Fruit fly (Drosophila melanogaster) whole organism, embryonic: ENCODE results near the gene CG8292.

Experiments used
- Abd-B ChIP-seq: fragments of 200-800 bp; sonication (Bioruptor generic); optimal IDR thresholded peaks from 2 replicates; lab custom pipeline; 2018; ENCODE audit warnings: missing biosample characterization, mild to moderate bottlenecking, missing genetic modification characterization, moderate library complexity
- Adf1 ChIP-seq: fragments of 200-800 bp; sonication (Bioruptor generic); IDR thresholded peaks from 2 replicates; pipeline ENCODE4 v1.3.6; 2022; ENCODE audit warnings: missing biosample characterization, missing genetic modification characterization
- Atf6 ChIP-seq: fragments of 200-800 bp; sonication (Bioruptor generic); IDR thresholded peaks from 2 replicates; pipeline ENCODE4 v1.3.6; 2022; ENCODE audit warnings: missing biosample characterization, missing genetic modification characterization
- B-H1 ChIP-seq: fragments of 200-800 bp; sonication (Bioruptor generic); IDR thresholded peaks from 3 replicates; pipeline ENCODE4 v1.3.6; 2022; ENCODE audit warnings: missing biosample characterization, missing genetic modification characterization
- CG1024 ChIP-seq: fragments of 200-800 bp; sonication (Bioruptor generic); IDR thresholded peaks from 2 replicates; pipeline ENCODE4 v1.3.6; 2022; ENCODE audit warnings: missing biosample characterization, missing genetic modification characterization
- CG10959 ChIP-seq: fragments of 200-800 bp; sonication (Bioruptor generic); IDR thresholded peaks from 2 replicates; pipeline ENCODE4 v1.3.6; 2022; ENCODE audit warnings: missing biosample characterization, missing genetic modification characterization
- CG14014 ChIP-seq: fragments of 200-800 bp; sonication (Bioruptor generic); IDR thresholded peaks from 2 replicates; pipeline ENCODE4 v1.3.6; 2022; ENCODE audit warnings: missing biosample characterization, missing genetic modification characterization
- CG15479 ChIP-seq: fragments of 200-800 bp; sonication (Bioruptor generic); optimal IDR thresholded peaks from 3 replicates; lab custom pipeline; 2019; ENCODE audit warnings: missing biosample characterization, mild to moderate bottlenecking, missing genetic modification characterization, moderate library complexity
- CG1602 ChIP-seq: fragments of 200-800 bp; sonication (Bioruptor generic); optimal IDR thresholded peaks from 3 replicates; lab custom pipeline; 2016; ENCODE audit warnings: missing biosample characterization, missing genetic modification characterization
- CG17328 ChIP-seq: fragments of 200-800 bp; sonication (Bioruptor generic); IDR thresholded peaks from 2 replicates; pipeline ENCODE4 v1.3.6; 2022; ENCODE audit warnings: missing biosample characterization, missing genetic modification characterization
- CG18262 ChIP-seq: fragments of 200-800 bp; optimal IDR thresholded peaks from 3 replicates; lab custom pipeline; 2019; ENCODE audit warnings: missing biosample characterization, mild to moderate bottlenecking, missing genetic modification characterization, moderate library complexity
- CG1832 ChIP-seq: fragments of 200-800 bp; sonication (Bioruptor generic); optimal IDR thresholded peaks from 2 replicates; lab custom pipeline; 2017; ENCODE audit warnings: missing biosample characterization, mild to moderate bottlenecking, missing genetic modification characterization, inconsistent platforms
- CG2116 ChIP-seq: fragments of 200-800 bp; sonication (Bioruptor generic); optimal IDR thresholded peaks from 3 replicates; lab custom pipeline; 2018; ENCODE audit warnings: missing biosample characterization, mild to moderate bottlenecking, missing genetic modification characterization
- CG2120 ChIP-seq: fragments of 200-800 bp; sonication (Bioruptor generic); optimal IDR thresholded peaks from 3 replicates; lab custom pipeline; 2016; ENCODE audit warnings: missing biosample characterization, missing genetic modification characterization
- CG3726 ChIP-seq: fragments of 200-800 bp; sonication (Bioruptor generic); IDR thresholded peaks from 3 replicates; pipeline ENCODE4, ENCODE4 v1.3.6; 2022; ENCODE audit warnings: missing biosample characterization, missing genetic modification characterization
- CG3847 ChIP-seq: fragments of 200-800 bp; sonication (Bioruptor generic); IDR thresholded peaks from 2 replicates; pipeline ENCODE4 v1.3.6; 2022; ENCODE audit warnings: missing biosample characterization, missing genetic modification characterization
- CG4282 ChIP-seq: fragments of 200-800 bp; sonication (Bioruptor generic); optimal IDR thresholded peaks from 2 replicates; lab custom pipeline; 2016; ENCODE audit warnings: missing biosample characterization, missing genetic modification characterization
- CG4360 ChIP-seq: fragments of 200-800 bp; sonication (Bioruptor generic); IDR thresholded peaks from 2 replicates; pipeline ENCODE4 v1.3.6; 2022; ENCODE audit warnings: missing biosample characterization, missing genetic modification characterization
- CG4404 ChIP-seq: fragments of 200-800 bp; sonication (Bioruptor generic); IDR thresholded peaks from 2 replicates; pipeline ENCODE4 v1.3.6; 2022; ENCODE audit warnings: missing biosample characterization, missing genetic modification characterization
- CG5953 ChIP-seq: fragments of 200-800 bp; sonication (Bioruptor generic); IDR thresholded peaks from 2 replicates; pipeline ENCODE4 v1.3.6; 2022; ENCODE audit warnings: missing biosample characterization, missing genetic modification characterization
- CG6689 ChIP-seq: fragments of 200-800 bp; sonication (Bioruptor generic); IDR thresholded peaks from 2 replicates; pipeline ENCODE4 v1.3.6; 2022; ENCODE audit warnings: missing biosample characterization, missing genetic modification characterization
- CG9609 ChIP-seq: fragments of 200-800 bp; sonication (Bioruptor generic); optimal IDR thresholded peaks from 3 replicates; lab custom pipeline; 2016; ENCODE audit warnings: missing biosample characterization, missing genetic modification characterization
- CG9727 ChIP-seq: fragments of 200-800 bp; sonication (Bioruptor generic); optimal IDR thresholded peaks from 3 replicates; lab custom pipeline; 2017; ENCODE audit warnings: missing biosample characterization, mild to moderate bottlenecking, missing genetic modification characterization
- Dbx ChIP-seq: fragments of 200-800 bp; sonication (Bioruptor generic); IDR thresholded peaks from 3 replicates; pipeline ENCODE4 v1.3.6; 2022; ENCODE audit warnings: missing biosample characterization, missing genetic modification characterization
- E2f2 ChIP-seq: fragments of 200-800 bp; sonication (Bioruptor generic); IDR thresholded peaks from 2 replicates; pipeline ENCODE4 v1.3.6; 2022; ENCODE audit warnings: missing biosample characterization, missing genetic modification characterization
- ERR ChIP-seq: fragments of 200-800 bp; sonication (Bioruptor generic); optimal IDR thresholded peaks from 2 replicates; lab custom pipeline; 2016; ENCODE audit warnings: missing biosample characterization, missing genetic modification characterization
- Eip74EF ChIP-seq, 2 experiments: fragments of 200-800 bp in 1 of 2; fragments of >200 bp in 1 of 2; sonication (Bioruptor generic) in 1 of 2; optimal IDR thresholded peaks; 2 replicates each; lab custom pipeline; 2017 to 2019; ENCODE audit warnings: missing biosample characterization in 2 of 2, missing genetic modification characterization in 2 of 2, mild to moderate bottlenecking in 1 of 2, moderate library complexity in 1 of 2
- Fer2 ChIP-seq: fragments of 200-800 bp; sonication (Bioruptor generic); optimal IDR thresholded peaks from 2 replicates; lab custom pipeline; 2018; ENCODE audit warnings: missing biosample characterization, mild to moderate bottlenecking, missing genetic modification characterization, moderate library complexity
- H2.0 ChIP-seq: fragments of 200-800 bp; sonication (Bioruptor generic); IDR thresholded peaks from 2 replicates; pipeline ENCODE4 v1.3.6; 2022; ENCODE audit warnings: missing biosample characterization, missing genetic modification characterization
- HLH3B ChIP-seq: fragments of 200-800 bp; sonication (Bioruptor generic); IDR thresholded peaks from 2 replicates; pipeline ENCODE4 v1.3.6; 2022; ENCODE audit warnings: missing biosample characterization, missing genetic modification characterization
- Hmx ChIP-seq: fragments of 200-800 bp; sonication (Bioruptor generic); optimal IDR thresholded peaks from 2 replicates; lab custom pipeline; 2016; ENCODE audit warnings: missing biosample characterization, missing genetic modification characterization
- Max ChIP-seq: fragments of 200-800 bp; sonication (Bioruptor generic); optimal IDR thresholded peaks from 2 replicates; lab custom pipeline; 2016; ENCODE audit warnings: missing biosample characterization, mild to moderate bottlenecking, missing genetic modification characterization
- Myb ChIP-seq: fragments of 200-800 bp; sonication (Bioruptor generic); optimal IDR thresholded peaks from 2 replicates; lab custom pipeline; 2016; ENCODE audit warnings: missing biosample characterization, missing genetic modification characterization
- Rfx ChIP-seq: fragments of 200-800 bp; sonication (Bioruptor generic); IDR thresholded peaks from 2 replicates; pipeline ENCODE4 v1.3.6; 2022; ENCODE audit warnings: missing biosample characterization, missing genetic modification characterization
- Sox102F ChIP-seq: fragments of 200-800 bp; sonication (Bioruptor generic); optimal IDR thresholded peaks from 2 replicates; lab custom pipeline; 2018; ENCODE audit warnings: missing biosample characterization, mild to moderate bottlenecking, missing genetic modification characterization, moderate library complexity
- Taf1 ChIP-seq: fragments of 200-800 bp; sonication (Bioruptor generic); IDR thresholded peaks from 2 replicates; pipeline ENCODE4 v1.3.6; 2022; ENCODE audit warnings: missing biosample characterization, missing genetic modification characterization
- bsh ChIP-seq, 2 experiments: fragments of 200-800 bp; sonication (Bioruptor generic); optimal IDR thresholded peaks; 2 replicates each; lab custom pipeline; 2017 to 2018; ENCODE audit warnings: mild to moderate bottlenecking in 2 of 2, missing biosample characterization in 2 of 2, missing genetic modification characterization in 2 of 2, moderate library complexity in 1 of 2
- corto ChIP-seq: fragments of 200-800 bp; sonication (Bioruptor generic); optimal IDR thresholded peaks from 2 replicates; lab custom pipeline; 2016; ENCODE audit warnings: missing biosample characterization, mild to moderate bottlenecking, missing genetic modification characterization, moderate library complexity
- esg ChIP-seq: fragments of 200-800 bp; sonication (Bioruptor generic); conservative IDR thresholded peaks from 2 replicates; pipeline ENCODE4 v1.3.6; 2022; ENCODE audit warnings: missing biosample characterization, missing genetic modification characterization
- her ChIP-seq: fragments of 200-800 bp; sonication (Bioruptor generic); optimal IDR thresholded peaks from 2 replicates; lab custom pipeline; 2016; ENCODE audit warnings: missing biosample characterization, missing genetic modification characterization
- hkb ChIP-seq, 2 experiments: fragments of 200-800 bp in 1 of 2; fragments of >200 bp in 1 of 2; sonication (Bioruptor generic) in 1 of 2; IDR thresholded peaks in 1 of 2; optimal IDR thresholded peaks in 1 of 2; 2 replicates each; pipeline versions ENCODE4 v1.3.6 to Lab custom; 2017 to 2022; ENCODE audit warnings: missing biosample characterization in 1 of 2, missing genetic modification characterization in 1 of 2
- hth ChIP-seq: fragments of >200 bp; optimal IDR thresholded peaks from 2 replicates; lab custom pipeline; 2017; ENCODE audit warnings: inconsistent platforms
- lmd ChIP-seq: fragments of 200-800 bp; sonication (Bioruptor generic); IDR thresholded peaks from 2 replicates; pipeline ENCODE4 v1.3.6; 2022; ENCODE audit warnings: missing biosample characterization, missing genetic modification characterization
- mirr ChIP-seq: fragments of 200-800 bp; sonication (Bioruptor generic); optimal IDR thresholded peaks from 3 replicates; lab custom pipeline; 2018; ENCODE audit warnings: missing biosample characterization, mild to moderate bottlenecking, missing genetic modification characterization
- nom ChIP-seq: fragments of 200-800 bp; sonication (Bioruptor generic); optimal IDR thresholded peaks from 2 replicates; lab custom pipeline; 2017; ENCODE audit warnings: missing biosample characterization, missing genetic modification characterization, mild to moderate bottlenecking, moderate library complexity, missing genetic modification reagents
- row ChIP-seq: fragments of 200-800 bp; sonication (Bioruptor generic); IDR thresholded peaks from 3 replicates; pipeline ENCODE4 v1.3.6; 2022; ENCODE audit warnings: missing biosample characterization, missing genetic modification characterization
- sisA ChIP-seq: fragments of 200-800 bp; sonication (Bioruptor generic); IDR thresholded peaks from 2 replicates; pipeline ENCODE4 v1.3.6; 2022; ENCODE audit warnings: missing biosample characterization, missing genetic modification characterization
- tna ChIP-seq: fragments of 200-800 bp; sonication (Bioruptor generic); IDR thresholded peaks from 2 replicates; pipeline ENCODE4 v1.3.6; 2022; ENCODE audit warnings: missing biosample characterization, missing genetic modification characterization; ENCODE audit not compliant: partially characterized antibody
- ttk ChIP-seq: fragments of 200-800 bp; sonication (Bioruptor generic); IDR thresholded peaks from 2 replicates; pipeline ENCODE4 v2.1.2; 2022; ENCODE audit warnings: missing biosample characterization, missing genetic modification characterization
- wdn ChIP-seq: fragments of 200-800 bp; sonication (Bioruptor generic); IDR thresholded peaks from 2 replicates; pipeline ENCODE4 v1.3.6; 2022; ENCODE audit warnings: missing biosample characterization, missing genetic modification characterization

Gene CG8292

dm6 chr2L:8229628-8230027 is 11.8 kb upstream of the CG8292 start (continued):
- peak in 1 of 2 experiments; percentile 11 for TF ChIP-seq Eip74EF (GFP tag; optimal IDR thresholded peaks at IDR 0.05; lab: Kevin White, UChicago)
- no peak for TF ChIP-seq hth (lab: Kevin White, UChicago)
- TF ChIP-seq CG5953, result no peak
- no peak for TF ChIP-seq CG15479 (GFP tag; lab: Kevin White, UChicago)
- peak; percentile 33 for TF ChIP-seq Sox102F (GFP tag; lab: Kevin White, UChicago)
- TF ChIP-seq Taf1 (GFP tag; lab: Robert Waterston, UW), result no peak
- TF ChIP-seq Abd-B (GFP tag; lab: Kevin White, UChicago), result peak; percentile 17
- peak; percentile 52; the same call in 1 of the 2 replicates for TF ChIP-seq lmd
- peak; percentile 31 for TF ChIP-seq CG1602
- no peak for TF ChIP-seq Fer2 (tag; lab: Kevin White, UChicago)
- TF ChIP-seq CG1024 (GFP tag; lab: Robert Waterston, UW), result 0 out of 2 replicates have a peak, but pooled peaks have one; percentile 22
- no peak for TF ChIP-seq Myb (GFP tag; lab: Kevin White, UChicago)
- peak; percentile 11 for TF ChIP-seq nom (GFP tag; lab: Kevin White, UChicago)
- 0 out of 3 replicates have a peak, but pooled peaks have one; percentile 20 for TF ChIP-seq Dbx (GFP tag; lab: Robert Waterston, UW)
- peak; percentile 6 for TF ChIP-seq CG9609 (GFP tag; lab: Kevin White, UChicago)
- TF ChIP-seq CG10959, result peak; percentile 43; the same call in 1 of the 2 replicates
- no peak for TF ChIP-seq CG2116
- TF ChIP-seq her (GFP tag; lab: Kevin White, UChicago), result peak; percentile 4
- peak; percentile 62; the same call in 1 of the 2 replicates for TF ChIP-seq CG17328 (GFP tag; lab: Robert Waterston, UW)
- no peak for TF ChIP-seq tna (GFP tag; lab: Robert Waterston, UW)
- peak; percentile 52; the same call in 1 of the 2 replicates for TF ChIP-seq CG6689 (GFP tag; lab: Robert Waterston, UW)
- peak; percentile 54 for TF ChIP-seq CG2120 (GFP tag; lab: Kevin White, UChicago)
- no peak for TF ChIP-seq Adf1
- TF ChIP-seq Atf6 (GFP tag; lab: Robert Waterston, UW), result peak; percentile 60; the same call in 1 of the 2 replicates
- TF ChIP-seq mirr (GFP tag; lab: Kevin White, UChicago), result no peak
- TF ChIP-seq Max (GFP tag; lab: Kevin White, UChicago), result no peak
- no peak for TF ChIP-seq CG4282 (GFP tag; lab: Kevin White, UChicago)
- no peak for TF ChIP-seq H2.0 (GFP tag; lab: Robert Waterston, UW)
- 0 out of 2 replicates have a peak, but pooled peaks have one; percentile 25 for TF ChIP-seq CG4404 (GFP tag; lab: Robert Waterston, UW)
- no peak for TF ChIP-seq ERR
- TF ChIP-seq esg (GFP tag; lab: Robert Waterston, UW), result peak; percentile 33; the same call in 1 of the 2 replicates
- peak; percentile 57; the same call in 1 of the 2 replicates for TF ChIP-seq HLH3B (GFP tag; lab: Robert Waterston, UW)
- TF ChIP-seq ttk (GFP tag; lab: Robert Waterston, UW), result 0 out of 2 replicates have a peak, but pooled peaks have one; percentile 23
- peak; percentile 41 for TF ChIP-seq CG9727 (GFP tag; lab: Kevin White, UChicago)
- TF ChIP-seq CG1832 (GFP tag; lab: Kevin White, UChicago), result no peak
- TF ChIP-seq Hmx (GFP tag; lab: Kevin White, UChicago), result no peak
- peak; percentile 36; the same call in 1 of the 2 replicates for TF ChIP-seq wdn (GFP tag; lab: Robert Waterston, UW)
- TF ChIP-seq sisA (GFP tag; lab: Robert Waterston, UW), result peak; percentile 25; the same call in 1 of the 2 replicates
- TF ChIP-seq hkb (optimal IDR thresholded peaks at IDR 0.05; lab: Kevin White, UChicago), result no peak
- TF ChIP-seq hkb (GFP tag; IDR thresholded peaks at IDR 0.05; lab: Robert Waterston, UW), result peak; percentile 50; the same call in 1 of the 2 replicates
- peak; percentile 22; the same call in 1 of the 2 replicates for TF ChIP-seq E2f2 (GFP tag; lab: Robert Waterston, UW)
- TF ChIP-seq corto (GFP tag; lab: Kevin White, UChicago), result peak; percentile 40
- TF ChIP-seq CG4360, result no peak
- TF ChIP-seq CG3726 (GFP tag; lab: Robert Waterston, UW), result 0 out of 3 replicates have a peak, but pooled peaks have one; percentile 54
- peak; percentile 26; the same call in 2 of the 3 replicates for TF ChIP-seq B-H1
- TF ChIP-seq bsh (GFP tag; optimal IDR thresholded peaks at IDR 0.05; lab: Kevin White, UChicago), result peak in 1 of 2 experiments; percentile 15
- TF ChIP-seq CG3847, result peak; percentile 46
- peak; percentile 45 for TF ChIP-seq CG14014 (GFP tag; lab: Robert Waterston, UW)
- TF ChIP-seq CG18262 (tag; lab: Kevin White, UChicago), result peak; percentile 30
- TF ChIP-seq Rfx (GFP tag; lab: Robert Waterston, UW), result peak; percentile 53
- TF ChIP-seq row, result peak; percentile 70
